Worm (Caenorhabditis elegans): ENCODE measurements around the gene Y62H9A.13.

DNA sequence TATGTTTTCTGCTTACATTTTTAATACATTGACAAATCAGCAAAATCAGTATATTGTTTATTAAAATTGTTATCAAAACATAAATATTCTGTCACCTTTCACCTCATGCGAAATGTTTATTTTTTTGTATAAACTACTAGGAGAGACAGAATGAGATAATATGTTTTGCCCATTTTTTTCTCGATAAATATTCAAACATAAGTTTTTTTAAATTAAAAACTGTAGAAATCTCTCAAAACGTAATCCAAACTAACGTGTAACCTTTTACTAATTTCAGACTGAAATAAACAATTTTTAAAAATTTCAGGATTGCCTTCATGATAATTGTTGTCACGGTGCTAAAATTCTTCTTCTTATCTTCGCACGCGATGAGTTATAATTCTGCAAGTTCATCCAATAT lies 40.4 kb downstream of the Y62H9A.13 start, which contains the start of gene T08D10.5:
- no peak for TF ChIP-seq ces-1 (GFP tag; optimal IDR thresholded peaks at IDR 0.05)
- no peak for TF ChIP-seq lin-15B (tag; optimal IDR thresholded peaks at IDR 0.05)
- TF ChIP-seq vab-7 (GFP tag; IDR thresholded peaks at IDR 0.05) = no peak

Measured in whole organism, L4 larva.